Fruit fly (Drosophila melanogaster) whole organism, embryonic: Measurements from ENCODE around the gene CG14383.

Source experiments
- Abd-B ChIP-seq: fragments of 200-800 bp; sonication (Bioruptor generic); optimal IDR thresholded peaks from 2 replicates; lab custom pipeline; 2018; ENCODE audit warnings: missing biosample characterization, mild to moderate bottlenecking, missing genetic modification characterization, moderate library complexity
- B-H2 ChIP-seq: fragments of 200-800 bp; sonication (Bioruptor generic); optimal IDR thresholded peaks from 2 replicates; lab custom pipeline; 2018; ENCODE audit warnings: missing biosample characterization, mild to moderate bottlenecking, missing genetic modification characterization
- BtbVII ChIP-seq: fragments of 200-800 bp; sonication (Bioruptor generic); optimal IDR thresholded peaks from 3 replicates; lab custom pipeline; 2017; ENCODE audit warnings: missing biosample characterization, mild to moderate bottlenecking, missing genetic modification characterization
- CG10431 ChIP-seq: fragments of 200-800 bp; sonication (Bioruptor generic); optimal IDR thresholded peaks from 3 replicates; lab custom pipeline; 2018; ENCODE audit warnings: missing biosample characterization, mild to moderate bottlenecking, missing genetic modification characterization
- CG12071 ChIP-seq: fragments of 200-800 bp; sonication (Bioruptor generic); optimal IDR thresholded peaks from 3 replicates; lab custom pipeline; 2018; ENCODE audit warnings: missing biosample characterization, mild to moderate bottlenecking, missing genetic modification characterization
- CG12659 ChIP-seq: fragments of 200-800 bp; sonication (Bioruptor generic); optimal IDR thresholded peaks from 3 replicates; lab custom pipeline; 2017; ENCODE audit warnings: mild to moderate bottlenecking, missing biosample characterization, missing genetic modification reagents, missing genetic modification characterization
- CG12744 ChIP-seq: fragments of 200-800 bp; sonication (Bioruptor generic); optimal IDR thresholded peaks from 2 replicates; lab custom pipeline; 2016; ENCODE audit warnings: missing biosample characterization, missing genetic modification characterization
- CG13287 ChIP-seq: fragments of 200-800 bp; sonication (Bioruptor generic); IDR thresholded peaks from 2 replicates; pipeline ENCODE4 v1.3.6; 2022; ENCODE audit warnings: missing biosample characterization, missing genetic modification characterization; ENCODE audit not compliant: partially characterized antibody
- CG14860 ChIP-seq: fragments of 200-800 bp; sonication (Bioruptor generic); IDR thresholded peaks from 3 replicates; pipeline ENCODE4 v1.3.6; 2022; ENCODE audit warnings: missing biosample characterization, missing genetic modification characterization; ENCODE audit not compliant: partially characterized antibody
- CG17802 ChIP-seq: fragments of 200-800 bp; sonication (Bioruptor generic); optimal IDR thresholded peaks from 2 replicates; lab custom pipeline; 2018; ENCODE audit warnings: missing biosample characterization, mild to moderate bottlenecking, missing genetic modification characterization, moderate library complexity
- CG1792 ChIP-seq: fragments of 200-800 bp; sonication (Bioruptor generic); optimal IDR thresholded peaks from 2 replicates; lab custom pipeline; 2016; ENCODE audit warnings: missing biosample characterization, missing genetic modification characterization
- CG6175 ChIP-seq: fragments of 200-800 bp; sonication (Bioruptor generic); IDR thresholded peaks from 3 replicates; pipeline ENCODE4 v1.3.6; 2022; ENCODE audit warnings: missing biosample characterization, missing genetic modification characterization
- CG6683 ChIP-seq: fragments of 200-800 bp; sonication (Bioruptor generic); optimal IDR thresholded peaks from 2 replicates; lab custom pipeline; 2017; ENCODE audit warnings: missing biosample characterization, mild to moderate bottlenecking, missing genetic modification characterization, missing genetic modification reagents
- CG6813 ChIP-seq: fragments of 200-800 bp; sonication (Bioruptor generic); optimal IDR thresholded peaks from 2 replicates; lab custom pipeline; 2017; ENCODE audit warnings: missing biosample characterization, missing genetic modification characterization, mild to moderate bottlenecking, moderate library complexity, missing genetic modification reagents
- CG7271 ChIP-seq: fragments of 200-800 bp; sonication (Bioruptor generic); optimal IDR thresholded peaks from 2 replicates; lab custom pipeline; 2018; ENCODE audit warnings: missing biosample characterization, mild to moderate bottlenecking, missing genetic modification characterization, moderate library complexity
- CG7928 ChIP-seq: fragments of 200-800 bp; sonication (Bioruptor generic); optimal IDR thresholded peaks from 2 replicates; lab custom pipeline; 2017; ENCODE audit warnings: missing biosample characterization, mild to moderate bottlenecking, missing genetic modification characterization
- CoRest ChIP-seq: fragments of 200-800 bp; sonication (Bioruptor generic); optimal IDR thresholded peaks from 3 replicates; lab custom pipeline; 2018; ENCODE audit warnings: missing biosample characterization, mild to moderate bottlenecking, missing genetic modification characterization, moderate library complexity
- D ChIP-seq, 2 experiments: fragments of 200-800 bp in 1 of 2; fragments of >200 bp in 1 of 2; sonication (Bioruptor generic) in 1 of 2; optimal IDR thresholded peaks; 2 replicates in 1 of 2; 3 replicates in 1 of 2; lab custom pipeline; 2017; ENCODE audit warnings: mild to moderate bottlenecking in 1 of 2, missing biosample characterization in 1 of 2, missing genetic modification characterization in 1 of 2, missing genetic modification reagents in 1 of 2
- D19A ChIP-seq: fragments of 200-800 bp; optimal IDR thresholded peaks from 3 replicates; lab custom pipeline; 2019; ENCODE audit warnings: missing biosample characterization, mild to moderate bottlenecking, missing genetic modification characterization, moderate library complexity
- Dbx ChIP-seq: fragments of 200-800 bp; sonication (Bioruptor generic); IDR thresholded peaks from 3 replicates; pipeline ENCODE4 v1.3.6; 2022; ENCODE audit warnings: missing biosample characterization, missing genetic modification characterization
- Deaf1 ChIP-seq: fragments of 200-800 bp; optimal IDR thresholded peaks from 3 replicates; lab custom pipeline; 2019; ENCODE audit warnings: missing biosample characterization, mild to moderate bottlenecking, missing genetic modification characterization, moderate library complexity
- Fer1 ChIP-seq: fragments of 200-800 bp; sonication (Bioruptor generic); optimal IDR thresholded peaks from 2 replicates; lab custom pipeline; 2017; ENCODE audit warnings: missing biosample characterization, mild to moderate bottlenecking, missing genetic modification characterization
- GATAe ChIP-seq: fragments of 200-800 bp; sonication (Bioruptor generic); conservative IDR thresholded peaks from 2 replicates; pipeline ENCODE4 v1.3.6; 2022; ENCODE audit warnings: missing biosample characterization, missing genetic modification characterization
- HmgZ ChIP-seq: fragments of 200-800 bp; sonication (Bioruptor generic); optimal IDR thresholded peaks from 2 replicates; lab custom pipeline; 2018; ENCODE audit warnings: missing biosample characterization, mild to moderate bottlenecking, missing genetic modification characterization
- Hr78 ChIP-seq, 2 experiments: fragments of 200-800 bp in 1 of 2; fragments of >200 bp in 1 of 2; sonication (Bioruptor generic) in 1 of 2; optimal IDR thresholded peaks; 2 replicates each; lab custom pipeline; 2017 to 2019; ENCODE audit warnings: missing biosample characterization in 2 of 2, missing genetic modification characterization in 2 of 2, mild to moderate bottlenecking in 1 of 2, moderate library complexity in 1 of 2
- Opbp ChIP-seq: fragments of 200-800 bp; sonication (Bioruptor generic); IDR thresholded peaks from 3 replicates; pipeline ENCODE4 v1.3.6; 2022; ENCODE audit warnings: missing biosample characterization, missing genetic modification characterization; ENCODE audit not compliant: partially characterized antibody
- PHDP ChIP-seq: fragments of 200-800 bp; sonication (Bioruptor generic); optimal IDR thresholded peaks from 3 replicates; lab custom pipeline; 2018; ENCODE audit warnings: missing biosample characterization, mild to moderate bottlenecking, missing genetic modification characterization, moderate library complexity
- Pdp1 ChIP-seq, 2 experiments: fragments of 200-800 bp; sonication (Bioruptor generic); optimal IDR thresholded peaks; 3 replicates each; lab custom pipeline; 2016; ENCODE audit warnings: missing biosample characterization in 2 of 2, missing genetic modification characterization in 2 of 2, mild to moderate bottlenecking in 1 of 2, moderate library complexity in 1 of 2
- Six4 ChIP-seq: fragments of 200-800 bp; sonication (Bioruptor generic); optimal IDR thresholded peaks from 2 replicates; lab custom pipeline; 2016; ENCODE audit warnings: missing biosample characterization, missing genetic modification characterization
- Xbp1 ChIP-seq: fragments of 200-800 bp; sonication (Bioruptor generic); optimal IDR thresholded peaks from 3 replicates; lab custom pipeline; 2016; ENCODE audit warnings: missing biosample characterization, mild to moderate bottlenecking, missing genetic modification characterization
- abd-A ChIP-seq: fragments of 200-800 bp; sonication (Bioruptor generic); optimal IDR thresholded peaks from 3 replicates; lab custom pipeline; 2019; ENCODE audit warnings: missing biosample characterization, mild to moderate bottlenecking, missing genetic modification characterization, moderate library complexity
- ato ChIP-seq: fragments of 200-800 bp; sonication (Bioruptor generic); IDR thresholded peaks from 2 replicates; pipeline ENCODE4 v1.3.6; 2022; ENCODE audit warnings: missing biosample characterization, missing genetic modification characterization; ENCODE audit not compliant: partially characterized antibody
- az2 ChIP-seq: fragments of 200-800 bp; sonication (Bioruptor generic); optimal IDR thresholded peaks from 3 replicates; lab custom pipeline; 2016; ENCODE audit warnings: missing biosample characterization, missing genetic modification characterization
- dm ChIP-seq: fragments of 200-800 bp; sonication (Bioruptor generic); optimal IDR thresholded peaks from 3 replicates; lab custom pipeline; 2016; ENCODE audit warnings: missing biosample characterization, missing genetic modification characterization
- ewg ChIP-seq: fragments of 200-800 bp; sonication (Bioruptor generic); optimal IDR thresholded peaks from 3 replicates; lab custom pipeline; 2017; ENCODE audit warnings: mild to moderate bottlenecking, missing biosample characterization, missing genetic modification reagents, missing genetic modification characterization
- hbn ChIP-seq: fragments of 200-800 bp; sonication (Bioruptor generic); IDR thresholded peaks from 2 replicates; pipeline ENCODE4 v1.3.6; 2022; ENCODE audit warnings: missing biosample characterization, missing genetic modification characterization; ENCODE audit not compliant: partially characterized antibody
- lola ChIP-seq, 3 experiments: fragments of >200 bp in 2 of 3; fragments of 200-800 bp in 1 of 3; sonication (Bioruptor generic) in 1 of 3; optimal IDR thresholded peaks; 2 replicates each; lab custom pipeline; 2017 to 2019; ENCODE audit warnings: missing biosample characterization in 3 of 3, missing genetic modification characterization in 3 of 3, mild to moderate bottlenecking in 1 of 3, moderate library complexity in 1 of 3
- lov ChIP-seq, 2 experiments: fragments of 200-800 bp in 1 of 2; fragments of >200 bp in 1 of 2; sonication (Bioruptor generic) in 1 of 2; IDR thresholded peaks in 1 of 2; optimal IDR thresholded peaks in 1 of 2; 2 replicates in 1 of 2; 3 replicates in 1 of 2; pipeline versions ENCODE4 v1.3.6 to Lab custom; 2017 to 2022; ENCODE audit warnings: missing biosample characterization in 1 of 2, missing genetic modification characterization in 1 of 2
- nmo ChIP-seq: fragments of 200-800 bp; sonication (Bioruptor generic); optimal IDR thresholded peaks from 2 replicates; lab custom pipeline; 2018; ENCODE audit warnings: missing biosample characterization, mild to moderate bottlenecking, missing genetic modification characterization, moderate library complexity
- phol ChIP-seq: fragments of 200-800 bp; sonication (Bioruptor generic); optimal IDR thresholded peaks from 3 replicates; lab custom pipeline; 2018; ENCODE audit warnings: missing biosample characterization, mild to moderate bottlenecking, missing genetic modification characterization, moderate library complexity
- slou ChIP-seq: fragments of 200-800 bp; sonication (Bioruptor generic); optimal IDR thresholded peaks from 3 replicates; lab custom pipeline; 2016; ENCODE audit warnings: missing biosample characterization, missing genetic modification characterization
- so ChIP-seq: fragments of 200-800 bp; sonication (Bioruptor generic); IDR thresholded peaks from 3 replicates; pipeline ENCODE4 v1.3.6; 2022; ENCODE audit warnings: missing biosample characterization, missing genetic modification characterization
- ssp ChIP-seq: fragments of 200-800 bp; sonication (Bioruptor generic); IDR thresholded peaks from 2 replicates; pipeline ENCODE4 v1.3.6; 2022; ENCODE audit warnings: missing biosample characterization, missing genetic modification characterization
- wek ChIP-seq: fragments of 200-800 bp; sonication (Bioruptor generic); optimal IDR thresholded peaks from 3 replicates; lab custom pipeline; 2018; ENCODE audit warnings: missing biosample characterization, mild to moderate bottlenecking, missing genetic modification characterization, moderate library complexity
- zen ChIP-seq: fragments of 200-800 bp; sonication (Bioruptor generic); optimal IDR thresholded peaks from 3 replicates; lab custom pipeline; 2018; ENCODE audit warnings: missing biosample characterization, mild to moderate bottlenecking, missing genetic modification characterization, moderate library complexity
- zfh2 ChIP-seq: fragments of 200-800 bp; sonication (Bioruptor generic); optimal IDR thresholded peaks from 2 replicates; lab custom pipeline; 2016; ENCODE audit warnings: missing biosample characterization, missing genetic modification characterization

The CG14383 gene

DNA sequence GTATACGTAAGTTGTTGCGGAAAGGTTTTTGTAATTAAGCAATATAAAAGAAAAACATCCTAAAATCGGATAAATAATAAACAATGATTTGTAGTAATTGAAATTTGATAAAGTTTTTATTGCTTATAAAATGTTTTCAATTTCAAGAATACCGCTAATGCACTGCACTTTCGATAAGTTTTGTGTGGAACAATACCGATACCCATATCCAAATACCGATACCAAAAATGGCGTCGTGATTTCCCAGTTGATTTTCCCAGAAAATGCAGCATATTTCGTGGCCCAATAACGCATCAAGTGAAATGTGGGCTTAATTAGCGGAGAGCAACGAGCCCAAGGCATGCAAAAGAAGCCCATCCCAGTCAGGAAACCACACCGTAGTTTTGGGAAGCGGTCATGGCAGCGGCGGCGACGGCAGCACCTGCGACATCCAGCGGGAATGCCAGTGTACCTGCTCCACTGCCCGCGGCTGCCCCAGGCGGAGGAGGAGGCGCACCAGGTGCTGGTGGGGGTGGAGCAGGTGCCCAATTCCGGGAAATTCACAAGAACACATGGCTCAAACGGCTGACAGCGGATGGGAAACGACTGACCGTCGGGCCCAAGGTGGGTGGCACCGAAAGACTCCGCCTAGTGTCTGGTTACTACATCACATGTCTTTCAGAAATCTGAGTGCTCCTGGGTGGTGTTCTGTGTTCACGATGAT lies 2.3 kb downstream of the CG14383 start, which contains the start of gene CG31342 (continued):
- TF ChIP-seq zfh2 (GFP tag; lab: Kevin White, UChicago) = peak; percentile 1
- TF ChIP-seq CG14860 = peak; percentile 43
- no peak for TF ChIP-seq D (optimal IDR thresholded peaks at IDR 0.05; lab: Kevin White, UChicago)
- TF ChIP-seq D (GFP tag; optimal IDR thresholded peaks at IDR 0.05; lab: Kevin White, UChicago) = no peak
- TF ChIP-seq GATAe (GFP tag; lab: Robert Waterston, UW) = no peak
- no peak for TF ChIP-seq Abd-B
- TF ChIP-seq lov (optimal IDR thresholded peaks at IDR 0.05; lab: Kevin White, UChicago) = no peak
- no peak for TF ChIP-seq lov (GFP tag; IDR thresholded peaks at IDR 0.05; lab: Robert Waterston, UW)
- no peak for TF ChIP-seq CG6683
- TF ChIP-seq phol = peak; percentile 99
- peak; percentile 39 for TF ChIP-seq HmgZ
- no peak for TF ChIP-seq B-H2 (GFP tag; lab: Kevin White, UChicago)
- TF ChIP-seq CG12659 (GFP tag; lab: Kevin White, UChicago) = peak; percentile 72
- TF ChIP-seq nmo (GFP tag; lab: Kevin White, UChicago) = peak; percentile 68
- no peak for TF ChIP-seq Hr78 (GFP tag; optimal IDR thresholded peaks at IDR 0.05; lab: Kevin White, UChicago)
- TF ChIP-seq CG6175 = no peak
- TF ChIP-seq zen (tag; lab: Kevin White, UChicago) = peak; percentile 48
- TF ChIP-seq CG1792 (GFP tag; lab: Kevin White, UChicago) = no peak
- TF ChIP-seq abd-A (tag; lab: Kevin White, UChicago) = no peak
- peak; percentile 98 for TF ChIP-seq CG17802 (tag; lab: Kevin White, UChicago)
- peak; percentile 46 for TF ChIP-seq dm (GFP tag; lab: Kevin White, UChicago)
- TF ChIP-seq az2 (GFP tag; lab: Kevin White, UChicago) = peak; percentile 42
- TF ChIP-seq CG7271 (tag; lab: Kevin White, UChicago) = peak; percentile 50
- TF ChIP-seq ewg (GFP tag; lab: Kevin White, UChicago) = no peak
- no peak for TF ChIP-seq Deaf1 (tag; lab: Kevin White, UChicago)
- TF ChIP-seq PHDP (tag; lab: Kevin White, UChicago) = peak; percentile 68
- peak; percentile 23; the same call in 1 of the 2 replicates for TF ChIP-seq ato (GFP tag; lab: Robert Waterston, UW)
- no peak for TF ChIP-seq CG12071 (GFP tag; lab: Kevin White, UChicago)
- peak; percentile 61 for TF ChIP-seq Six4 (GFP tag; lab: Kevin White, UChicago)
- TF ChIP-seq CG7928 (GFP tag; lab: Kevin White, UChicago) = no peak
- TF ChIP-seq so (GFP tag; lab: Robert Waterston, UW) = 0 out of 3 replicates have a peak, but pooled peaks have one; percentile 17
- TF ChIP-seq CG12744 (GFP tag; lab: Kevin White, UChicago) = no peak
- TF ChIP-seq BtbVII (GFP tag; lab: Kevin White, UChicago) = no peak
- TF ChIP-seq ssp (GFP tag; lab: Robert Waterston, UW) = peak; percentile 66
- peak; percentile 98 for TF ChIP-seq wek (GFP tag; lab: Kevin White, UChicago)
- peak; percentile 28 for TF ChIP-seq Xbp1 (GFP tag; lab: Kevin White, UChicago)
- TF ChIP-seq slou = no peak
- peak; percentile 54 for TF ChIP-seq Fer1
- TF ChIP-seq Opbp (GFP tag; lab: Robert Waterston, UW) = peak; percentile 58; the same call in 2 of the 3 replicates
- TF ChIP-seq CG10431 (GFP tag; lab: Kevin White, UChicago) = no peak
- TF ChIP-seq lola (GFP tag; optimal IDR thresholded peaks at IDR 0.05; lab: Kevin White, UChicago) = peak in 1 of 3 experiments; percentile 58
- no peak for TF ChIP-seq CG6813 (GFP tag; lab: Kevin White, UChicago)
- TF ChIP-seq hbn (GFP tag; lab: Robert Waterston, UW) = peak; percentile 60
- TF ChIP-seq Dbx (GFP tag; lab: Robert Waterston, UW) = peak; percentile 43; the same call in 1 of the 3 replicates
- TF ChIP-seq CoRest (tag; lab: Kevin White, UChicago) = peak; percentile 62
- peak in 1 of 2 experiments; percentile 31 for TF ChIP-seq Pdp1 (GFP tag; optimal IDR thresholded peaks at IDR 0.05; lab: Kevin White, UChicago)
- peak; percentile 76 for TF ChIP-seq CG13287 (GFP tag; lab: Robert Waterston, UW)
- TF ChIP-seq D19A = no peak
